Fruit fly (Drosophila melanogaster): ENCODE results near the gene CG14572.

The CG14572 gene

dm6 chr3L:21715974-21716373 lies 25.4 kb upstream of the CG14572 start:
- TF ChIP-seq CrebA (GFP tag; optimal IDR thresholded peaks at IDR 0.05; ENCODE audit: borderline replicate concordance) (no peak), dl (GFP tag; optimal IDR thresholded peaks at IDR 0.05; ENCODE audit: insufficient read depth in 1 of 2, partially characterized antibody in 2 of 2) (no peak), ey (GFP tag; optimal IDR thresholded peaks at IDR 0.05) (no peak), psq (GFP tag; optimal IDR thresholded peaks at IDR 0.05) (no peak), foxo (GFP tag; optimal IDR thresholded peaks at IDR 0.05) (no peak), Rel (GFP tag; optimal IDR thresholded peaks at IDR 0.05) (no peak), Rel (tag; optimal IDR thresholded peaks at IDR 0.05) (no peak), fru (GFP tag; optimal IDR thresholded peaks at IDR 0.05) (no peak)

- TF ChIP-seq Dfd (GFP tag; optimal IDR thresholded peaks at IDR 0.05) (peak; percentile 95), brk (GFP tag; optimal IDR thresholded peaks at IDR 0.05) (no peak), h (GFP tag; optimal IDR thresholded peaks at IDR 0.05) (no peak)
Measured at dm6 chr3L:21718233-21718632, 23.1 kb upstream of the CG14572 start.

- TF ChIP-seq fru (GFP tag; optimal IDR thresholded peaks at IDR 0.05) (peak; percentile 6), brk (GFP tag; optimal IDR thresholded peaks at IDR 0.05) (no peak), Hr83 (GFP tag; optimal IDR thresholded peaks at IDR 0.05; ENCODE audit: poor library complexity, severe bottlenecking) (no peak), rgr (GFP tag; optimal IDR thresholded peaks at IDR 0.05) (no peak), pan (optimal IDR thresholded peaks at IDR 0.05) (no peak), foxo (GFP tag; optimal IDR thresholded peaks at IDR 0.05) (peak in 1 of 2 experiments; percentile 9), sv (GFP tag; optimal IDR thresholded peaks at IDR 0.05) (no peak), dl (GFP tag; optimal IDR thresholded peaks at IDR 0.05; ENCODE audit: insufficient read depth in 1 of 2, partially characterized antibody in 2 of 2) (no peak), h (GFP tag; optimal IDR thresholded peaks at IDR 0.05) (peak; percentile 16)
Measured at dm6 chr3L:21720869-21721268, 20.5 kb upstream of the CG14572 start.

dm6 chr3L:21727013-21727727 lies 14.2 kb upstream of the CG14572 start:
- TF ChIP-seq sage (GFP tag; optimal IDR thresholded peaks at IDR 0.05): no peak
- TF ChIP-seq CG32264 (GFP tag; optimal IDR thresholded peaks at IDR 0.05): no peak
- no peak for TF ChIP-seq Jra (GFP tag; optimal IDR thresholded peaks at IDR 0.05)
- TF ChIP-seq jim (GFP tag; optimal IDR thresholded peaks at IDR 0.05): no peak
- no peak for TF ChIP-seq Hr83 (GFP tag; optimal IDR thresholded peaks at IDR 0.05; ENCODE audit: poor library complexity, severe bottlenecking)
- no peak for TF ChIP-seq Hnf4 (GFP tag; optimal IDR thresholded peaks at IDR 0.05)
- TF ChIP-seq dsf (GFP tag; optimal IDR thresholded peaks at IDR 0.05; ENCODE audit: borderline replicate concordance): no peak
- TF ChIP-seq dmrt93B (GFP tag; optimal IDR thresholded peaks at IDR 0.05): no peak
- no peak for TF ChIP-seq foxo (GFP tag; optimal IDR thresholded peaks at IDR 0.05)
- TF ChIP-seq HLH106 (tag; optimal IDR thresholded peaks at IDR 0.05): no peak
- TF ChIP-seq woc (GFP tag; optimal IDR thresholded peaks at IDR 0.05): no peak
- no peak for TF ChIP-seq tai (GFP tag; optimal IDR thresholded peaks at IDR 0.05)
- no peak for TF ChIP-seq usp (GFP tag; optimal IDR thresholded peaks at IDR 0.05)

- no peak for TF ChIP-seq ey (GFP tag; optimal IDR thresholded peaks at IDR 0.05)
- TF ChIP-seq sage (GFP tag; optimal IDR thresholded peaks at IDR 0.05): no peak
- no peak for TF ChIP-seq h (GFP tag; optimal IDR thresholded peaks at IDR 0.05)
- no peak for TF ChIP-seq HLH106 (tag; optimal IDR thresholded peaks at IDR 0.05)
- TF ChIP-seq br (GFP tag; optimal IDR thresholded peaks at IDR 0.05): no peak
- no peak for TF ChIP-seq N (GFP tag; optimal IDR thresholded peaks at IDR 0.05)
- no peak for TF ChIP-seq Hr83 (GFP tag; optimal IDR thresholded peaks at IDR 0.05; ENCODE audit: poor library complexity, severe bottlenecking)
- TF ChIP-seq Vsx2 (GFP tag; optimal IDR thresholded peaks at IDR 0.05; ENCODE audit: partially characterized antibody): no peak
- no peak for TF ChIP-seq brk (GFP tag; optimal IDR thresholded peaks at IDR 0.05)
- no peak for TF ChIP-seq woc (GFP tag; optimal IDR thresholded peaks at IDR 0.05)
- TF ChIP-seq Dfd (GFP tag; optimal IDR thresholded peaks at IDR 0.05): no peak
- no peak for TF ChIP-seq CG32264 (GFP tag; optimal IDR thresholded peaks at IDR 0.05)
- no peak for TF ChIP-seq Dif (GFP tag; optimal IDR thresholded peaks at IDR 0.05; ENCODE audit: partially characterized antibody)
- TF ChIP-seq Myc (optimal IDR thresholded peaks at IDR 0.05): no peak
- TF ChIP-seq dsf (GFP tag; optimal IDR thresholded peaks at IDR 0.05; ENCODE audit: borderline replicate concordance): no peak
- TF ChIP-seq dl (GFP tag; optimal IDR thresholded peaks at IDR 0.05; ENCODE audit: insufficient read depth in 1 of 2, partially characterized antibody in 2 of 2): no peak
- no peak for TF ChIP-seq sv (GFP tag; optimal IDR thresholded peaks at IDR 0.05)
- no peak for TF ChIP-seq foxo (GFP tag; optimal IDR thresholded peaks at IDR 0.05)
- no peak for TF ChIP-seq jim (GFP tag; optimal IDR thresholded peaks at IDR 0.05)
Measured at dm6 chr3L:21727728-21728124, 13.6 kb upstream of the CG14572 start.

Measured in whole organism, wandering third instar larva.